Fruit fly (Drosophila melanogaster): Measurements from ENCODE around the gene PEK.

DNA sequence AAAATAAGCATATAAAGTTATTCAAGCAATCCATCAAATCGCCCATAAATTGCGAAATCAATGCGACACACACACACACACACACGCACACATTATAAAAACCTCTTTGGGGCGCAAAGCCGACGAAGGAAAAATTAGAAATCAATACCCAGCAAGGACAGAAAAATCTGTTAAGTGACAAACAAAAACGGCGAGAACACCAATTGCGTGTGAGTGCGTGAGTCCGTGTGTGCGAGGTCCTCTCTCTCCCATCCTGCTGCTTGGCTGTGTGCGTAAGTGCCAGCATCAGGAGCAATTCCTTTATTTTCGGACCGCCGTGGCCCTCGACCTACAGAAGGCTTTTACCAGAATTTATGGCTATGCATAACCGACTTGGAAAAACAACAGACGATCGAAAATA is 52.2 kb downstream of the PEK start, which contains the start of gene Orco:
- TF ChIP-seq CG8478 (optimal IDR thresholded peaks at IDR 0.05) (no peak), CTCF (optimal IDR thresholded peaks at IDR 0.05) (no peak)

All from S2 (cell line).